Worm (Caenorhabditis elegans) whole organism, L1 larva: ENCODE results near the gene cgt-1.

Experiments
- F16B12.6 ChIP-seq: fragments of 150-350 bp; optimal IDR thresholded peaks from 2 replicates; lab custom pipeline; 2014; ENCODE audit warnings: missing biosample characterization, missing genetic modification characterization
- tbx-2 ChIP-seq: sonication (generic microtip); optimal IDR thresholded peaks from 2 replicates; lab custom pipeline; 2016; ENCODE audit warnings: missing genetic modification characterization, missing compliant biosample characterization

DNA sequence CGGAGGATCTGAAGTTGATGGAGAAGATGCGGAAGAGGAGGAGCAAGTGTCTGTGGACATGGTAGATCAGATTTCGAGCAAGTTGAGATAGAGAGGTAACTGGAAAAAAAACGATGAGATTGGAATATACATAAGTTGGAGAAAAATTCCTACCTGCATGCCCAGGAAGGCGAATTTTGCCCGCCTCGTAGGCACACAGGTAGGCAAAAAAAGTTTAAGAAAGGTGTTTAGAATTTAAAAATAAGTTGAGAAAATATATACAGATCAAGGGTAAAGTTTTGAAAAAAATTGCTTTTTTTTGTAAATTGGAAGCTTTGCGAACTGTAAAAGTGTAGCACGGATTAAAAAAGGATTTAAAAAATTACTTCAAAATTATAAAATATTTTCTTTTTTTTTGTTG is 9.1 kb downstream of the cgt-1 start, which contains the start of gene nhr-84:
- no peak for TF ChIP-seq F16B12.6 (tag; lab: Kevin White, UChicago)
- no peak for TF ChIP-seq tbx-2 (tag; lab: Kevin White, UChicago)
